Fruit fly (Drosophila melanogaster): Measurements from ENCODE around the gene CG6497.

DNA sequence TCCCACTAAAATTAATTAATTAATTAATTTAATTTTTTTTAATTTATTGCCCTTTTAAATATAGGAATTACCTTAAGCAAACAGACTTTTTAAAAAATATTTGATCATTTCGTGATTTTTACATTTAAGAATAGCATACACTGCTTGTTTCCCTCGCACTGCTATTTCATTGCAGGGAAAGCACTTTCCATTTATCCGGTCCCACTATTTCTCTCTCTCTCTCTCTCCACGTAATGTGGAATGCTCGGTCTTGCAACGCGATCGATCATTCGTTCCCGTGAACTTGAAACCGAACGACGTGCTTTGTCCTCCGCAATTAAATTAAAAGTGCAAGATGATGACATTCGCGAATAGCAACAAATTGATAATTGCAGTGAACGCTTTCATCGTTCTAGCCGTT is 8.1 kb downstream of the CG6497 start:
- TF ChIP-seq CG34406 (GFP tag; optimal IDR thresholded peaks at IDR 0.05) (no peak), Ets21C (GFP tag; optimal IDR thresholded peaks at IDR 0.05) (no peak), CG16779 (tag; optimal IDR thresholded peaks at IDR 0.05) (no peak), Gug (GFP tag; IDR thresholded peaks at IDR 0.05) (no peak), CG6854 (GFP tag; optimal IDR thresholded peaks at IDR 0.05) (no peak), CG6792 (GFP tag; optimal IDR thresholded peaks at IDR 0.05) (no peak), acj6 (GFP tag; optimal IDR thresholded peaks at IDR 0.05) (no peak), CG31627 (GFP tag; optimal IDR thresholded peaks at IDR 0.05) (no peak)

Measured in whole organism, prepupa.